Worm (Caenorhabditis elegans) whole organism, young adult: Measurements from ENCODE around the gene Y22D7AL.11.
A peak's percentile ranks its signal among the peaks of the same experiment; 100 is the strongest.

Source experiments
- B0336.3 ChIP-seq: fragments of 200-800 bp; sonication (Bioruptor generic); IDR thresholded peaks from 2 replicates; pipeline ENCODE4 v1.3.6; 2022; ENCODE audit warnings: missing genetic modification characterization, missing compliant biosample characterization
- F55B11.4 ChIP-seq: sonication (generic microtip); optimal IDR thresholded peaks from 2 replicates; lab custom pipeline; 2016; ENCODE audit warnings: missing compliant biosample characterization, missing genetic modification characterization, borderline replicate concordance; ENCODE audit not compliant: insufficient read depth
- F57A8.1 ChIP-seq: fragments of 200-800 bp; sonication (Bioruptor generic); optimal IDR thresholded peaks from 2 replicates; lab custom pipeline; 2018; ENCODE audit warnings: mild to moderate bottlenecking, missing genetic modification characterization, moderate library complexity, missing compliant biosample characterization
- F57C9.4 ChIP-seq: sonication (generic microtip); optimal IDR thresholded peaks from 2 replicates; lab custom pipeline; 2017; ENCODE audit warnings: mild to moderate bottlenecking, missing genetic modification characterization, missing compliant biosample characterization
- K12H6.12 ChIP-seq: fragments of 200-800 bp; sonication (Bioruptor generic); optimal IDR thresholded peaks from 2 replicates; lab custom pipeline; 2018; ENCODE audit warnings: mild to moderate bottlenecking, missing genetic modification characterization, missing compliant biosample characterization
- T07F8.4 ChIP-seq: sonication (generic microtip); optimal IDR thresholded peaks from 2 replicates; lab custom pipeline; 2016; ENCODE audit warnings: mild to moderate bottlenecking, missing genetic modification characterization, moderate library complexity, missing compliant biosample characterization
- T26A5.8 ChIP-seq: sonication (generic microtip); optimal IDR thresholded peaks from 2 replicates; lab custom pipeline; 2016; ENCODE audit warnings: missing genetic modification characterization, missing compliant biosample characterization
- Y67H2A.10 ChIP-seq: fragments of 200-800 bp; sonication (Bioruptor generic); conservative IDR thresholded peaks from 2 replicates; pipeline ENCODE4 v1.3.6; 2022; ENCODE audit warnings: missing genetic modification reagents, missing genetic modification characterization, missing compliant biosample characterization
- Y79H2A.3 ChIP-seq: fragments of 200-800 bp; sonication (Bioruptor generic); conservative IDR thresholded peaks from 2 replicates; pipeline ENCODE4 v1.3.6; 2022; ENCODE audit warnings: missing genetic modification reagents, missing genetic modification characterization, missing compliant biosample characterization
- ZK185.1 ChIP-seq: sonication (generic microtip); optimal IDR thresholded peaks from 2 replicates; lab custom pipeline; 2016; ENCODE audit warnings: mild to moderate bottlenecking, missing genetic modification characterization, missing compliant biosample characterization; ENCODE audit not compliant: poor library complexity, severe bottlenecking
- akir-1 ChIP-seq: fragments of 200-800 bp; sonication (Bioruptor generic); optimal IDR thresholded peaks from 2 replicates; lab custom pipeline; 2018; ENCODE audit warnings: mild to moderate bottlenecking, missing genetic modification characterization, moderate library complexity, missing compliant biosample characterization
- ama-1 ChIP-seq, 3 experiments: fragments of 150-350 bp in 1 of 3; sonication (generic microtip) in 2 of 3; optimal IDR thresholded peaks; 2 replicates each; lab custom pipeline; 2014 to 2018; ENCODE audit warnings: missing biosample characterization in 2 of 3, missing genetic modification characterization in 2 of 3, missing genetic modification reagents in 2 of 3
- athp-1 ChIP-seq: sonication (generic microtip); optimal IDR thresholded peaks from 2 replicates; lab custom pipeline; 2017; ENCODE audit warnings: mild to moderate bottlenecking, missing genetic modification characterization, missing compliant biosample characterization
- attf-3 ChIP-seq: fragments of 200-800 bp; sonication (Bioruptor generic); conservative IDR thresholded peaks from 2 replicates; pipeline ENCODE4 v1.3.6; 2022; ENCODE audit warnings: missing genetic modification reagents, missing genetic modification characterization, missing compliant biosample characterization
- ceh-100 ChIP-seq: fragments of 200-800 bp; sonication (Bioruptor generic); IDR thresholded peaks from 2 replicates; pipeline ENCODE4 v1.3.6; 2022; ENCODE audit warnings: missing genetic modification reagents, missing genetic modification characterization, missing compliant biosample characterization
- ceh-27 ChIP-seq: fragments of 200-800 bp; sonication (Bioruptor generic); optimal IDR thresholded peaks from 2 replicates; lab custom pipeline; 2018; ENCODE audit warnings: mild to moderate bottlenecking, missing genetic modification characterization, moderate library complexity, missing compliant biosample characterization
- ceh-79 ChIP-seq: sonication (generic microtip); optimal IDR thresholded peaks from 2 replicates; lab custom pipeline; 2017; ENCODE audit warnings: mild to moderate bottlenecking, missing genetic modification characterization, missing compliant biosample characterization
- ceh-91 ChIP-seq: fragments of 200-800 bp; sonication (Bioruptor generic); IDR thresholded peaks from 2 replicates; pipeline ENCODE4 v1.3.6; 2022; ENCODE audit warnings: missing genetic modification reagents, missing genetic modification characterization, missing compliant biosample characterization
- die-1 ChIP-seq: sonication (generic microtip); optimal IDR thresholded peaks from 2 replicates; lab custom pipeline; 2016; ENCODE audit warnings: missing genotype, mild to moderate bottlenecking, missing genetic modification characterization, missing compliant biosample characterization
- dpl-1 ChIP-seq: fragments of 150-350 bp; optimal IDR thresholded peaks from 2 replicates; lab custom pipeline; 2014; ENCODE audit warnings: missing biosample characterization, missing genetic modification reagents, missing genetic modification characterization
- egl-18 ChIP-seq: fragments of 200-800 bp; sonication (Bioruptor generic); IDR thresholded peaks from 2 replicates; pipeline ENCODE4 v1.3.6; 2022; ENCODE audit warnings: missing genetic modification reagents, missing genetic modification characterization, missing compliant biosample characterization
- egrh-3 ChIP-seq: fragments of 200-800 bp; sonication (Bioruptor generic); IDR thresholded peaks from 2 replicates; pipeline ENCODE4 v1.3.6; 2022; ENCODE audit warnings: missing genetic modification reagents, missing genetic modification characterization, missing compliant biosample characterization
- ekl-4 ChIP-seq: fragments of 200-800 bp; sonication (Bioruptor generic); IDR thresholded peaks from 2 replicates; pipeline ENCODE4 v1.3.6; 2022; ENCODE audit warnings: missing genetic modification reagents, missing genetic modification characterization, missing compliant biosample characterization
- gei-17 ChIP-seq: fragments of 200-800 bp; sonication (Bioruptor generic); optimal IDR thresholded peaks from 2 replicates; lab custom pipeline; 2018; ENCODE audit warnings: mild to moderate bottlenecking, missing genetic modification characterization, missing compliant biosample characterization
- hrde-1 ChIP-seq: sonication (generic microtip); optimal IDR thresholded peaks from 2 replicates; lab custom pipeline; 2016; ENCODE audit warnings: missing genetic modification characterization, mild to moderate bottlenecking, missing compliant biosample characterization, moderate library complexity, missing genotype, missing genetic modification reagents, borderline replicate concordance
- hsf-1 ChIP-seq: fragments of 200-800 bp; sonication (Bioruptor generic); IDR thresholded peaks from 2 replicates; pipeline ENCODE4 v1.3.6; 2022; ENCODE audit warnings: missing genetic modification reagents, missing genetic modification characterization, missing compliant biosample characterization
- let-607 ChIP-seq, 2 experiments: fragments of 200-800 bp in 1 of 2; sonication (Bioruptor generic) in 1 of 2; sonication (generic microtip) in 1 of 2; optimal IDR thresholded peaks; 2 replicates each; lab custom pipeline; 2016 to 2018; ENCODE audit warnings: mild to moderate bottlenecking in 2 of 2, missing compliant biosample characterization in 2 of 2, missing genetic modification characterization in 2 of 2, moderate library complexity in 2 of 2, missing genotype in 1 of 2
- lin-40 ChIP-seq: sonication (generic microtip); optimal IDR thresholded peaks from 2 replicates; lab custom pipeline; 2016; ENCODE audit warnings: missing genetic modification characterization, mild to moderate bottlenecking, missing compliant biosample characterization, missing genotype, missing genetic modification reagents
- nfyb-1 ChIP-seq: fragments of 200-800 bp; sonication (Bioruptor generic); IDR thresholded peaks from 2 replicates; pipeline ENCODE4 v1.3.6; 2022; ENCODE audit warnings: missing genetic modification reagents, missing genetic modification characterization, missing compliant biosample characterization
- nhr-80 ChIP-seq: sonication (generic microtip); optimal IDR thresholded peaks from 2 replicates; lab custom pipeline; 2016; ENCODE audit warnings: missing genetic modification characterization, missing compliant biosample characterization
- pha-4 ChIP-seq: fragments of 150-350 bp; sonication (generic microtip); optimal IDR thresholded peaks from 2 replicates; lab custom pipeline; 2014; ENCODE audit warnings: missing biosample characterization, missing genetic modification reagents, missing genetic modification characterization
- rcor-1 ChIP-seq: fragments of 200-800 bp; sonication (Bioruptor generic); IDR thresholded peaks from 2 replicates; pipeline ENCODE4 v1.3.6; 2022; ENCODE audit warnings: missing genetic modification reagents, missing genetic modification characterization, missing compliant biosample characterization
- repo-1 ChIP-seq: sonication (generic microtip); optimal IDR thresholded peaks from 2 replicates; lab custom pipeline; 2017; ENCODE audit warnings: mild to moderate bottlenecking, missing genetic modification characterization, missing compliant biosample characterization
- sea-2 ChIP-seq: fragments of 200-800 bp; sonication (Bioruptor generic); IDR thresholded peaks from 2 replicates; pipeline ENCODE4 v1.3.6; 2022; ENCODE audit warnings: missing genetic modification characterization, missing compliant biosample characterization
- somi-1 ChIP-seq: fragments of 200-800 bp; sonication (Bioruptor generic); optimal IDR thresholded peaks from 2 replicates; lab custom pipeline; 2018; ENCODE audit warnings: mild to moderate bottlenecking, missing genetic modification characterization, missing compliant biosample characterization
- sptf-2 ChIP-seq: fragments of 200-800 bp; sonication (Bioruptor generic); optimal IDR thresholded peaks from 2 replicates; lab custom pipeline; 2018; ENCODE audit warnings: mild to moderate bottlenecking, missing genetic modification characterization, missing compliant biosample characterization
- tlf-1 ChIP-seq: fragments of 200-800 bp; sonication (Bioruptor generic); optimal IDR thresholded peaks from 2 replicates; lab custom pipeline; 2018; ENCODE audit warnings: mild to moderate bottlenecking, missing genetic modification characterization, missing compliant biosample characterization
- unc-130 ChIP-seq: sonication (generic microtip); optimal IDR thresholded peaks from 2 replicates; lab custom pipeline; 2016; ENCODE audit warnings: missing genetic modification reagents, missing genetic modification characterization, missing compliant biosample characterization
- unc-62 ChIP-seq: fragments of 150-350 bp; optimal IDR thresholded peaks from 2 replicates; lab custom pipeline; 2014; ENCODE audit warnings: missing biosample characterization, missing genetic modification reagents, missing genetic modification characterization
- zfh-2 ChIP-seq: fragments of 200-800 bp; sonication (Bioruptor generic); conservative IDR thresholded peaks from 2 replicates; pipeline ENCODE4 v1.3.6; 2022; ENCODE audit warnings: missing genetic modification reagents, missing genetic modification characterization, missing compliant biosample characterization
- zim-3 ChIP-seq: sonication (generic microtip); optimal IDR thresholded peaks from 2 replicates; lab custom pipeline; 2017; ENCODE audit warnings: mild to moderate bottlenecking, missing genetic modification characterization, moderate library complexity, missing compliant biosample characterization
- ztf-22 ChIP-seq: fragments of 200-800 bp; sonication (Bioruptor generic); optimal IDR thresholded peaks from 2 replicates; lab custom pipeline; 2018; ENCODE audit warnings: mild to moderate bottlenecking, missing genetic modification characterization, moderate library complexity, missing compliant biosample characterization
- ztf-26 ChIP-seq: sonication (generic microtip); optimal IDR thresholded peaks from 2 replicates; lab custom pipeline; 2017; ENCODE audit warnings: missing genetic modification characterization, missing compliant biosample characterization
- ztf-28 ChIP-seq: fragments of 200-800 bp; sonication (Bioruptor generic); IDR thresholded peaks from 2 replicates; pipeline ENCODE4 v1.3.6; 2022; ENCODE audit warnings: missing genetic modification reagents, missing genetic modification characterization, missing compliant biosample characterization

Y22D7AL.11 gene

DNA sequence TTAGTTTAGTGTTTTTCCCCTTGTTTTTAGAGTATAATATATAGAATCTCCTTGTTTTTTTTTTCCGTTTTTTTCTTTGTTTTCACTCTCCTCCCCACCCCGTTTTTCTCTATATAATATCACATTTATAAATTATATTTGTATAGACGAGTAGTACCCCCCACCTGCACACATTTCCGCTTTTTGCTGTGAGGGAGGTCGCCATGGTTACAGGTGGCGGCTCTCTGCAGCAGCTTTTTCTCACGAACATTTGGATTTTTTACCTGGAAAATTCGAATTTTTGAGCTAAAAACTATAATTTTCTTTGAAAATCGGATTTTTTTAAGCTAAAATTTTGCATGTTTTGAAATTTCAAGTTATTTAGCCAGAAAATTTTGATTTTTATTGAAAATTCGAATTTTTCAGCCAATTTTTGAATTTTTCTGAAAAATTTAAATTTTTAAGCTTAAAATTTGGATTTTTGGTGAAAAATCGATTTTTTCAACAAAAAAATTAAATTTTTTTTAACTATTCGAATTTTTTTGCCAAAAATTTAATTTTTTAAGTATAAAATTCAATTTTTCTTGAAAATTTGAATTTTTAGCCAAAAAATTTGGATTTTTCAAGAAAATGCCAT, 8.4 kb downstream of the Y22D7AL.11 start (continued):
- TF ChIP-seq lin-40: no peak
- TF ChIP-seq let-607 (tag; optimal IDR thresholded peaks at IDR 0.05; lab: Kevin White, UChicago): no peak
- TF ChIP-seq pha-4 (tag; lab: Kevin White, UChicago): no peak
- no peak for TF ChIP-seq egl-18 (GFP tag; lab: Robert Waterston, UW)
- peak; percentile 46; the same call in 1 of the 2 replicates for TF ChIP-seq egrh-3 (GFP tag; lab: Robert Waterston, UW)
- no peak for TF ChIP-seq ama-1 (optimal IDR thresholded peaks at IDR 0.05; lab: Kevin White, UChicago)
- peak in 1 of 2 experiments; percentile 93 for TF ChIP-seq ama-1 (GFP tag; optimal IDR thresholded peaks at IDR 0.05; lab: Kevin White, UChicago)
- TF ChIP-seq gei-17 (GFP tag; lab: Kevin White, UChicago): no peak
- TF ChIP-seq unc-62 (GFP tag; lab: Kevin White, UChicago): no peak
- TF ChIP-seq tlf-1 (GFP tag; lab: Kevin White, UChicago): no peak
- TF ChIP-seq B0336.3 (GFP tag; lab: Robert Waterston, UW): peak; percentile 79
- TF ChIP-seq nhr-80 (tag; lab: Kevin White, UChicago): no peak
- peak; percentile 25; the same call in 1 of the 2 replicates for TF ChIP-seq ceh-100 (GFP tag; lab: Robert Waterston, UW)
- no peak for TF ChIP-seq Y67H2A.10 (GFP tag; lab: Robert Waterston, UW)
- TF ChIP-seq nfyb-1 (GFP tag; lab: Robert Waterston, UW): peak; percentile 80
- TF ChIP-seq ZK185.1 (tag; lab: Kevin White, UChicago): no peak
- peak; percentile 54 for TF ChIP-seq T26A5.8 (tag; lab: Kevin White, UChicago)

DNA sequence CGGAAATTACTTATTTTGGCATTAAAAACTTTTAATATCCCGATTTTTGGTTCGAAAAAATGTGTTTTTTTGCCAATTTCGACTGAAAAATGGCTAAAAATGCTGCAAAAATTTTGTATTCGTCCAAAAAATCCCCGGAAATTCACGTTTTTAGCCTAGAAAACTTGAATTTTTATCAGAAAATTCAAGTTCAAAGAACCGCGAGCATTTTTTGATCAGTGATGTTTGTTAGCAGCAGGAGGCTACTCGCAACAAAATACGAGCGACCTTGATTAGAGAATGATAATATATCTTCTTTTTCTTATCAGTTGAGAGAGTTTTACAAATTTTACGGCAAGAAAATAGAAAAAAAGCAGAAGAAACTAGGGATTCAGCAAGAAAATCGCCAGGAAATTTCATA, 11.8 kb downstream of the Y22D7AL.11 start:
- TF ChIP-seq hrde-1: no peak
- TF ChIP-seq ztf-22: no peak
- no peak for TF ChIP-seq ztf-28 (GFP tag; lab: Robert Waterston, UW)
- peak; percentile 65 for TF ChIP-seq nfyb-1 (GFP tag; lab: Robert Waterston, UW)
- peak; percentile 48 for TF ChIP-seq nhr-80 (tag; lab: Kevin White, UChicago)
- no peak for TF ChIP-seq let-607 (tag; optimal IDR thresholded peaks at IDR 0.05; lab: Kevin White, UChicago)

DNA sequence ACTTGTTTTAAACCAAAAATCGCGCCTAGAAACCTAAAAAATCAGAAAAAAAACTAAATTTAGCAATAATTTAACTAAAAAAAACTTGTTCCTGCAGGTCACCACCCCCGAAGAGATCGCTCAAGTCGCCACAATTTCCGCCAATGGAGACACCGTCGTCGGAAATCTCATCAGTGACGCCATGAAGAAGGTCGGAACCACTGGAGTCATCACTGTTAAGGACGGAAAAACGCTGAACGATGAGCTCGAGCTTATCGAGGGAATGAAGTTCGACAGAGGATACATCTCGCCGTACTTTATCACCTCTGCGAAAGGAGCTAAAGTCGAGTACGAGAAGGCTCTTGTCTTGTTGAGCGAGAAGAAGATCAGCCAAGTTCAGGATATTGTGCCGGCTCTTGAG, 12.8 kb downstream of the Y22D7AL.11 start:
- TF ChIP-seq ztf-28 (GFP tag; lab: Robert Waterston, UW): no peak
- TF ChIP-seq sea-2: no peak
- no peak for TF ChIP-seq hrde-1
- no peak for TF ChIP-seq die-1 (tag; lab: Kevin White, UChicago)
- TF ChIP-seq akir-1 (GFP tag; lab: Kevin White, UChicago): no peak
- TF ChIP-seq F57C9.4: no peak
- no peak for TF ChIP-seq ceh-27 (GFP tag; lab: Kevin White, UChicago)
- TF ChIP-seq F57A8.1: no peak
- no peak for TF ChIP-seq repo-1 (tag; lab: Kevin White, UChicago)
- TF ChIP-seq sptf-2: no peak
- no peak for TF ChIP-seq athp-1 (tag; lab: Kevin White, UChicago)
- TF ChIP-seq zim-3 (tag; lab: Kevin White, UChicago): no peak
- TF ChIP-seq Y79H2A.3: no peak
- TF ChIP-seq ceh-79 (tag; lab: Kevin White, UChicago): no peak
- TF ChIP-seq hsf-1: peak; percentile 24; the same call in 1 of the 2 replicates
- no peak for TF ChIP-seq ekl-4 (GFP tag; lab: Robert Waterston, UW)
- no peak for TF ChIP-seq T07F8.4 (tag; lab: Kevin White, UChicago)
- no peak for TF ChIP-seq ztf-26
- TF ChIP-seq ceh-91: no peak
- TF ChIP-seq unc-130 (GFP tag; lab: Kevin White, UChicago): no peak
- TF ChIP-seq F55B11.4 (tag; lab: Kevin White, UChicago): no peak
- no peak for TF ChIP-seq rcor-1
- TF ChIP-seq attf-3 (GFP tag; lab: Robert Waterston, UW): no peak
- TF ChIP-seq K12H6.12 (tag; lab: Kevin White, UChicago): no peak
- no peak for TF ChIP-seq gei-17 (GFP tag; lab: Kevin White, UChicago)
- TF ChIP-seq dpl-1: no peak
- no peak for TF ChIP-seq somi-1 (GFP tag; lab: Kevin White, UChicago)
- TF ChIP-seq zfh-2 (GFP tag; lab: Robert Waterston, UW): peak; percentile 45; the same call in 1 of the 2 replicates
- peak; percentile 56; the same call in 1 of the 2 replicates for TF ChIP-seq nfyb-1 (GFP tag; lab: Robert Waterston, UW)
